Fruit fly (Drosophila melanogaster): ENCODE measurements around the gene CG5001.

CG5001 gene

DNA sequence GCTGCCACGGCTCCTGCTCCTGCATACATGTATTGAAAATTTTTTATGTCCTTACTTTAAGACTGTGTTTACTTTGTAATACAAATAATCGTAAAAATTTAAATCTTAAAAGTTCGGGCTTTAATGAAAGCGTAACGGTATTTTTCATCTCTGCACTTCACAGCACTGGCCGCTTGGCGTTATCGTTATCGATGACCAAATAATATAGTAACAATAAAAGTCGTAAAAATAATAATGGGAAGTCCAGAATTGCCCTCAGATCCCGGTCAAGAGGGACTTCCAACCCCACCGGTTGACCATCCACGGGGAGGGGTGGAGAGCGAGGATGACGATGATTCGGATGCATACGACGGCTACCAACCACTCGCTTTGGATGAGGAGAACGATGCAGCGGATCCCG, 19.2 kb upstream of the CG5001 start, which contains the start of gene CG14341 (continued):
- TF ChIP-seq grn (GFP tag; optimal IDR thresholded peaks at IDR 0.05): no peak
- no peak for TF ChIP-seq CkIIα-i1 (GFP tag; IDR thresholded peaks at IDR 0.05)
- peak; percentile 15 for TF ChIP-seq CG2116 (GFP tag; optimal IDR thresholded peaks at IDR 0.05)
- TF ChIP-seq CG31441 (GFP tag; IDR thresholded peaks at IDR 0.05): no peak
- TF ChIP-seq Jarid2 (GFP tag; optimal IDR thresholded peaks at IDR 0.05): no peak
- TF ChIP-seq D19B (GFP tag; optimal IDR thresholded peaks at IDR 0.05): no peak
- TF ChIP-seq nerfin-2 (GFP tag; IDR thresholded peaks at IDR 0.05; ENCODE audit: partially characterized antibody): no peak
- TF ChIP-seq repo (GFP tag; optimal IDR thresholded peaks at IDR 0.05): no peak
- TF ChIP-seq Nf-YA (GFP tag; IDR thresholded peaks at IDR 0.05): no peak
- TF ChIP-seq fu2 (GFP tag; optimal IDR thresholded peaks at IDR 0.05): no peak
- no peak for TF ChIP-seq CG1529 (GFP tag; optimal IDR thresholded peaks at IDR 0.05)
- peak; percentile 35 for TF ChIP-seq pzg (GFP tag; optimal IDR thresholded peaks at IDR 0.05)
- TF ChIP-seq CG7839 (tag; optimal IDR thresholded peaks at IDR 0.05): no peak
- TF ChIP-seq CG9437 (GFP tag; optimal IDR thresholded peaks at IDR 0.05): peak; percentile 49
- TF ChIP-seq gfzf (GFP tag; optimal IDR thresholded peaks at IDR 0.05): peak; percentile 29
- TF ChIP-seq disco-r (GFP tag; optimal IDR thresholded peaks at IDR 0.05): no peak
- TF ChIP-seq CG9727 (GFP tag; optimal IDR thresholded peaks at IDR 0.05): no peak
- TF ChIP-seq CG2129 (GFP tag; IDR thresholded peaks at IDR 0.05; ENCODE audit: partially characterized antibody): no peak
- TF ChIP-seq CG34224 (GFP tag; IDR thresholded peaks at IDR 0.05; ENCODE audit: partially characterized antibody): peak; percentile 33; the same call in 2 of the 3 replicates
- TF ChIP-seq CG31388 (GFP tag; optimal IDR thresholded peaks at IDR 0.05): no peak
- no peak for TF ChIP-seq run (tag; optimal IDR thresholded peaks at IDR 0.05)
- TF ChIP-seq Sry-δ (GFP tag; optimal IDR thresholded peaks at IDR 0.05): peak; percentile 34
- no peak for TF ChIP-seq CG1602 (GFP tag; optimal IDR thresholded peaks at IDR 0.05)
- peak; percentile 21 for TF ChIP-seq Med (GFP tag)
- TF ChIP-seq Ets97D (GFP tag; optimal IDR thresholded peaks at IDR 0.05): peak; percentile 1
- TF ChIP-seq insv (GFP tag; optimal IDR thresholded peaks at IDR 0.05): no peak
- TF ChIP-seq CG6272 (GFP tag; IDR thresholded peaks at IDR 0.05): no peak
- no peak for TF ChIP-seq corto (GFP tag; optimal IDR thresholded peaks at IDR 0.05)
- TF ChIP-seq Poxn (GFP tag; IDR thresholded peaks at IDR 0.05): no peak
- no peak for TF ChIP-seq CG6654 (GFP tag; optimal IDR thresholded peaks at IDR 0.05)
- TF ChIP-seq CG10267 (tag; optimal IDR thresholded peaks at IDR 0.05): peak; percentile 76
- no peak for TF ChIP-seq Spps (tag; optimal IDR thresholded peaks at IDR 0.05)
- no peak for TF ChIP-seq amos (GFP tag; IDR thresholded peaks at IDR 0.05; ENCODE audit: partially characterized antibody)

dm6 chr2L:1169867-1170415, 15.6 kb upstream of the CG5001 start, which contains the start of the genes CG31922 and Plap:
Gene CG31922, plus strand, starts transcription at chr2L:1170181.
Gene Plap, minus strand, starts transcription at chr2L:1170365.
- TF ChIP-seq croc (GFP tag; conservative IDR thresholded peaks at IDR 0.05) (peak; percentile 23; the same call in 1 of the 3 replicates), scrt (GFP tag; optimal IDR thresholded peaks at IDR 0.05) (no peak), D19A (tag; optimal IDR thresholded peaks at IDR 0.05) (no peak), ewg (GFP tag; optimal IDR thresholded peaks at IDR 0.05) (no peak), CG7987 (GFP tag; optimal IDR thresholded peaks at IDR 0.05) (no peak), phol (tag; optimal IDR thresholded peaks at IDR 0.05) (peak; percentile 79), CG18599 (GFP tag; optimal IDR thresholded peaks at IDR 0.05) (peak; percentile 60), ac (GFP tag; optimal IDR thresholded peaks at IDR 0.05) (no peak), sisA (GFP tag; IDR thresholded peaks at IDR 0.05) (no peak), tx (GFP tag; optimal IDR thresholded peaks at IDR 0.05) (peak; percentile 41), CG13775 (GFP tag; optimal IDR thresholded peaks at IDR 0.05) (peak; percentile 80), CG4404 (GFP tag; IDR thresholded peaks at IDR 0.05) (peak; percentile 67), CG6791 (GFP tag; IDR thresholded peaks at IDR 0.05; ENCODE audit: partially characterized antibody) (peak; percentile 77; the same call in 2 of the 3 replicates), CG15073 (GFP tag; optimal IDR thresholded peaks at IDR 0.05) (no peak), fd102C (GFP tag; optimal IDR thresholded peaks at IDR 0.05) (no peak), Six4 (GFP tag; optimal IDR thresholded peaks at IDR 0.05) (peak; percentile 41), wek (GFP tag; optimal IDR thresholded peaks at IDR 0.05) (no peak), CG17359 (tag; optimal IDR thresholded peaks at IDR 0.05) (peak; percentile 40)

Measured in whole organism, embryonic.